Worm (Caenorhabditis elegans) whole organism, young adult: Measurements from ENCODE around the gene spp-26.

Experiments
- C17E4.6 ChIP-seq: fragments of 200-800 bp; sonication (Bioruptor generic); IDR thresholded peaks from 2 replicates; pipeline ENCODE4 v1.3.6; 2022; ENCODE audit warnings: missing genetic modification reagents, missing genetic modification characterization, missing compliant biosample characterization
- D2030.7 ChIP-seq: fragments of 200-800 bp; sonication (Bioruptor generic); IDR thresholded peaks from 2 replicates; pipeline ENCODE4 v1.3.6; 2022; ENCODE audit warnings: missing genetic modification reagents, missing genetic modification characterization, missing compliant biosample characterization
- F49E8.2 ChIP-seq: sonication (generic microtip); optimal IDR thresholded peaks from 3 replicates; lab custom pipeline; 2017; ENCODE audit warnings: missing genetic modification characterization, mild to moderate bottlenecking, missing compliant biosample characterization, antibody characterized with exemption, moderate library complexity; ENCODE audit not compliant: insufficient read depth
- F57A8.1 ChIP-seq: fragments of 200-800 bp; sonication (Bioruptor generic); optimal IDR thresholded peaks from 2 replicates; lab custom pipeline; 2018; ENCODE audit warnings: mild to moderate bottlenecking, missing genetic modification characterization, moderate library complexity, missing compliant biosample characterization
- F57C9.4 ChIP-seq: sonication (generic microtip); optimal IDR thresholded peaks from 2 replicates; lab custom pipeline; 2017; ENCODE audit warnings: mild to moderate bottlenecking, missing genetic modification characterization, missing compliant biosample characterization
- K12H6.12 ChIP-seq: fragments of 200-800 bp; sonication (Bioruptor generic); optimal IDR thresholded peaks from 2 replicates; lab custom pipeline; 2018; ENCODE audit warnings: mild to moderate bottlenecking, missing genetic modification characterization, missing compliant biosample characterization
- T07F8.4 ChIP-seq: sonication (generic microtip); optimal IDR thresholded peaks from 2 replicates; lab custom pipeline; 2016; ENCODE audit warnings: mild to moderate bottlenecking, missing genetic modification characterization, moderate library complexity, missing compliant biosample characterization
- Y53F4B.3 ChIP-seq: fragments of 200-800 bp; sonication (Bioruptor generic); IDR thresholded peaks from 2 replicates; pipeline ENCODE4 v1.3.6; 2022; ENCODE audit warnings: missing genetic modification reagents, missing genetic modification characterization, missing compliant biosample characterization
- Y79H2A.3 ChIP-seq: fragments of 200-800 bp; sonication (Bioruptor generic); conservative IDR thresholded peaks from 2 replicates; pipeline ENCODE4 v1.3.6; 2022; ENCODE audit warnings: missing genetic modification reagents, missing genetic modification characterization, missing compliant biosample characterization
- ZK185.1 ChIP-seq: sonication (generic microtip); optimal IDR thresholded peaks from 2 replicates; lab custom pipeline; 2016; ENCODE audit warnings: mild to moderate bottlenecking, missing genetic modification characterization, missing compliant biosample characterization; ENCODE audit not compliant: poor library complexity, severe bottlenecking
- akir-1 ChIP-seq: fragments of 200-800 bp; sonication (Bioruptor generic); optimal IDR thresholded peaks from 2 replicates; lab custom pipeline; 2018; ENCODE audit warnings: mild to moderate bottlenecking, missing genetic modification characterization, moderate library complexity, missing compliant biosample characterization
- ama-1 ChIP-seq, 3 experiments: fragments of 150-350 bp in 1 of 3; sonication (generic microtip) in 2 of 3; optimal IDR thresholded peaks; 2 replicates each; lab custom pipeline; 2014 to 2018; ENCODE audit warnings: missing biosample characterization in 2 of 3, missing genetic modification characterization in 2 of 3, missing genetic modification reagents in 2 of 3
- atf-7 ChIP-seq: sonication (generic microtip); optimal IDR thresholded peaks from 2 replicates; lab custom pipeline; 2017; ENCODE audit warnings: mild to moderate bottlenecking, missing genetic modification characterization, missing compliant biosample characterization
- attf-3 ChIP-seq: fragments of 200-800 bp; sonication (Bioruptor generic); conservative IDR thresholded peaks from 2 replicates; pipeline ENCODE4 v1.3.6; 2022; ENCODE audit warnings: missing genetic modification reagents, missing genetic modification characterization, missing compliant biosample characterization
- attf-5 ChIP-seq: fragments of 200-800 bp; sonication (Bioruptor generic); optimal IDR thresholded peaks from 2 replicates; lab custom pipeline; 2018; ENCODE audit warnings: mild to moderate bottlenecking, missing genetic modification characterization, missing compliant biosample characterization
- attf-6 ChIP-seq: fragments of 200-800 bp; sonication (Bioruptor generic); IDR thresholded peaks from 2 replicates; pipeline ENCODE4 v1.3.6; 2022; ENCODE audit warnings: missing genetic modification reagents, missing genetic modification characterization, missing compliant biosample characterization
- bed-2 ChIP-seq: fragments of 200-800 bp; sonication (Bioruptor generic); IDR thresholded peaks from 2 replicates; pipeline ENCODE4 v1.3.6; 2022; ENCODE audit warnings: missing genetic modification reagents, missing genetic modification characterization, missing compliant biosample characterization
- cebp-2 ChIP-seq: fragments of 200-800 bp; sonication (Bioruptor generic); IDR thresholded peaks from 2 replicates; pipeline ENCODE4 v1.3.6; 2022; ENCODE audit warnings: missing genetic modification characterization, missing compliant biosample characterization
- ceh-27 ChIP-seq: fragments of 200-800 bp; sonication (Bioruptor generic); optimal IDR thresholded peaks from 2 replicates; lab custom pipeline; 2018; ENCODE audit warnings: mild to moderate bottlenecking, missing genetic modification characterization, moderate library complexity, missing compliant biosample characterization
- die-1 ChIP-seq: sonication (generic microtip); optimal IDR thresholded peaks from 2 replicates; lab custom pipeline; 2016; ENCODE audit warnings: missing genotype, mild to moderate bottlenecking, missing genetic modification characterization, missing compliant biosample characterization
- dox-1 ChIP-seq: fragments of 200-800 bp; sonication (Bioruptor generic); IDR thresholded peaks from 2 replicates; pipeline ENCODE4 v1.3.6; 2022; ENCODE audit warnings: missing genetic modification reagents, missing genetic modification characterization, missing compliant biosample characterization
- dpl-1 ChIP-seq: fragments of 150-350 bp; optimal IDR thresholded peaks from 2 replicates; lab custom pipeline; 2014; ENCODE audit warnings: missing biosample characterization, missing genetic modification reagents, missing genetic modification characterization
- fkh-3 ChIP-seq: sonication (generic microtip); optimal IDR thresholded peaks from 2 replicates; lab custom pipeline; 2016; ENCODE audit warnings: mild to moderate bottlenecking, missing genetic modification characterization, missing compliant biosample characterization
- lag-1 ChIP-seq: fragments of 200-800 bp; sonication (Bioruptor generic); IDR thresholded peaks from 2 replicates; pipeline ENCODE4 v1.3.6; 2022; ENCODE audit warnings: missing genetic modification reagents, missing genetic modification characterization, missing compliant biosample characterization
- let-526 ChIP-seq: fragments of 200-800 bp; sonication (Bioruptor generic); IDR thresholded peaks from 2 replicates; pipeline ENCODE4 v1.3.6; 2022; ENCODE audit warnings: missing genetic modification reagents, missing genetic modification characterization, missing compliant biosample characterization
- let-607 ChIP-seq, 2 experiments: fragments of 200-800 bp in 1 of 2; sonication (Bioruptor generic) in 1 of 2; sonication (generic microtip) in 1 of 2; optimal IDR thresholded peaks; 2 replicates each; lab custom pipeline; 2016 to 2018; ENCODE audit warnings: mild to moderate bottlenecking in 2 of 2, missing compliant biosample characterization in 2 of 2, missing genetic modification characterization in 2 of 2, moderate library complexity in 2 of 2, missing genotype in 1 of 2
- lin-35 ChIP-seq, 3 experiments: fragments of 150-350 bp in 2 of 3; sonication (generic microtip) in 1 of 3; optimal IDR thresholded peaks; 2 replicates each; lab custom pipeline; 2014 to 2018; ENCODE audit warnings: missing biosample characterization in 3 of 3, missing genetic modification characterization in 3 of 3, missing genetic modification reagents in 3 of 3
- lin-40 ChIP-seq: sonication (generic microtip); optimal IDR thresholded peaks from 2 replicates; lab custom pipeline; 2016; ENCODE audit warnings: missing genetic modification characterization, mild to moderate bottlenecking, missing compliant biosample characterization, missing genotype, missing genetic modification reagents
- lir-1 ChIP-seq: fragments of 200-800 bp; sonication (Bioruptor generic); conservative IDR thresholded peaks from 2 replicates; pipeline ENCODE4 v1.3.6; 2022; ENCODE audit warnings: missing genetic modification reagents, missing genetic modification characterization, missing compliant biosample characterization
- madf-8 ChIP-seq: fragments of 200-800 bp; sonication (Bioruptor generic); conservative IDR thresholded peaks from 2 replicates; pipeline ENCODE4 v1.3.6; 2022; ENCODE audit warnings: missing genetic modification reagents, missing genetic modification characterization, missing compliant biosample characterization
- mcd-1 ChIP-seq: fragments of 200-800 bp; sonication (Bioruptor generic); IDR thresholded peaks from 2 replicates; pipeline ENCODE4 v1.3.6; 2022; ENCODE audit warnings: missing genetic modification reagents, missing genetic modification characterization, missing compliant biosample characterization
- mel-28 ChIP-seq: sonication (generic microtip); optimal IDR thresholded peaks from 2 replicates; lab custom pipeline; 2016; ENCODE audit warnings: borderline replicate concordance, mild to moderate bottlenecking, missing genetic modification characterization, missing compliant biosample characterization
- nhr-120 ChIP-seq: fragments of 200-800 bp; sonication (Bioruptor generic); IDR thresholded peaks from 2 replicates; pipeline ENCODE4 v1.3.6; 2022; ENCODE audit warnings: missing genetic modification characterization, missing compliant biosample characterization
- nhr-80 ChIP-seq: sonication (generic microtip); optimal IDR thresholded peaks from 2 replicates; lab custom pipeline; 2016; ENCODE audit warnings: missing genetic modification characterization, missing compliant biosample characterization
- repo-1 ChIP-seq: sonication (generic microtip); optimal IDR thresholded peaks from 2 replicates; lab custom pipeline; 2017; ENCODE audit warnings: mild to moderate bottlenecking, missing genetic modification characterization, missing compliant biosample characterization
- somi-1 ChIP-seq: fragments of 200-800 bp; sonication (Bioruptor generic); optimal IDR thresholded peaks from 2 replicates; lab custom pipeline; 2018; ENCODE audit warnings: mild to moderate bottlenecking, missing genetic modification characterization, missing compliant biosample characterization
- tbp1 ChIP-seq: fragments of 200-800 bp; sonication (Bioruptor generic); optimal IDR thresholded peaks from 2 replicates; lab custom pipeline; 2018; ENCODE audit warnings: mild to moderate bottlenecking, missing genetic modification characterization, missing compliant biosample characterization
- unc-130 ChIP-seq: sonication (generic microtip); optimal IDR thresholded peaks from 2 replicates; lab custom pipeline; 2016; ENCODE audit warnings: missing genetic modification reagents, missing genetic modification characterization, missing compliant biosample characterization
- zfh-2 ChIP-seq: fragments of 200-800 bp; sonication (Bioruptor generic); conservative IDR thresholded peaks from 2 replicates; pipeline ENCODE4 v1.3.6; 2022; ENCODE audit warnings: missing genetic modification reagents, missing genetic modification characterization, missing compliant biosample characterization
- ztf-18 ChIP-seq: sonication (generic microtip); optimal IDR thresholded peaks from 2 replicates; lab custom pipeline; 2016; ENCODE audit warnings: missing genotype, mild to moderate bottlenecking, missing genetic modification characterization, missing compliant biosample characterization
- ztf-28 ChIP-seq: fragments of 200-800 bp; sonication (Bioruptor generic); IDR thresholded peaks from 2 replicates; pipeline ENCODE4 v1.3.6; 2022; ENCODE audit warnings: missing genetic modification reagents, missing genetic modification characterization, missing compliant biosample characterization
- ztf-6 ChIP-seq: fragments of 200-800 bp; sonication (Bioruptor generic); IDR thresholded peaks from 2 replicates; pipeline ENCODE4 v1.3.6; 2022; ENCODE audit warnings: missing genetic modification reagents, missing genetic modification characterization, missing compliant biosample characterization

The spp-26 gene

DNA sequence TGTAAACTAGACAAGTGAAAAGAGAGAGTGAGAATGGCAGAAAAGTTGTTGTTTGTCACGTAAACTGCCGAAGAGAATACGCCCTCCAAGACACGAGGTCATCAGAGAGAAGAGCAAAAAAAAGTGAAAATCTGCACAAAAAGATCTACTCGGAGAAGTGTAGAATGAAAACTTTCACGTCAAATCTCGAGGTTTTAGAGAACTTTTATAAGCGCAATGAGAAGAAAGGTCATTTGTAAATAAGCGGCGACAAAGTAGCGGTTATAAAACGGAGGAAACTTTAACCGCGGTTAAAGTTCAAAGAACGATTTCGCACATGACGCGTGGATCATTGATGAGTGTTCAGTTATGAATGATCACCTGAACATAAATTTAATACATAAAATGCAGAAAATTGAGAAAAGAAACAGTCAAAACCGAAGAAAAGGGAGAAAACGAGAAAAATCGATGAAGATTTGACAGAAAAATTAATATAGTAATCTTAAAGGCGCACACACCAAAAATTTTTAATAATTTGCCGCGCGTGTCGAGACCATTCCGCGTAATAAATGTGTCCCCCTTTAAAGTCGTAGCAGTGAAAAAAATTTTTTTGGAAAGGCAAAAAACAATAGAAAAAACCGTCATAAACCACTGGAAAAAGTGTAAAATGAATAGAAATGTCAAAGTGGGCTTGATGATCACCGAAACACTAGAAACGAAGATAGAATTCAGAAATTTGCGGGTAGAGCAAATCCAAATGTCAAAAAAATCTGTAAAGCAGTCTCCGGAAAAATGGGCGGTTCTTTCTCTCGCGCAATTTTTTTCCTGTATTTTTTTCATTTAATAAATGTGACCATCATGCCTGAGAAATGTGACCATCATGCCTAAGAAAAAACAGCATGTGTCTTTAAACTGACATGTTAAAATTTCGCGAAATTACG is 41.4 kb downstream of the spp-26 start (continued):
- TF ChIP-seq lin-35 (GFP tag; optimal IDR thresholded peaks at IDR 0.05; lab: Kevin White, UChicago) = no peak
- no peak for TF ChIP-seq dox-1 (GFP tag; lab: Robert Waterston, UW)
- TF ChIP-seq attf-6 = no peak

DNA sequence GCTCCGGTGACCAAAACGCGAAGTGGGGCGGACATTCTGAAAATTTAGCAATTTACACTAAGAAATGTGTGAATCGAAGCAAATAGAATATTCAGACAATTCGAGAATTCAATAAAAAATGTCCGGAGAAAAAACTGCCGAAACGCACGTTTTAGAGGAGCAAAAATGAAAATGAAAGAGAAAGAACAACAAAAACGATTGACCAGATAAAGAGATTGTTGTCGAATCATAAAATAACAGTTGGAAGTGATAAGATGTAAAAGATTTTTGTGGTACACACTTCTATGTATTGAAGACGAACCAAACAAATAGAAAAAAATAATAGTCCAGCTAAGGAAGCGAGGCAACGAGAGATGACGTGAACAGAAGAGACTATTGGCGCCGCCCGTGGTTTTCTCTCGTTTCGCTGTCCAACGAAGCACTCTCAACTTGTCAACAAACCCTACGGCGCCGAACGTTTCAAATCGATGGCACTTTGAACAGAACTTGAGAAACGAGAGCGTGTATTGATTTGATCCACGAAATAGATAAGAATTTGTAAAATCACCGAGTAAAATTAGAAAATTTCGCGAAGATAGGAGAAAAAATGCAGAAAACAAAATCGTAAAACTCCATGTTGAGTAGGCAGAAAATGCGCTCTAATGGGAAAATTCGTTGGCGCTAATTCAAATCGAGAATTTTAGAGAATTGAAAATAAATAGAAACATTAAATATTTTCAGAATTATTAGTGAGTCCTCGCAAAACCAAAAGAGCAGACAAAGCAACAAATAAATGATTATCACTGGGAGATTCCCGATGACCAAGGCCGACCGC is 42.3 kb downstream of the spp-26 start, which contains the start of gene mdh-1:
Gene mdh-1, minus strand, starts transcription at position 36 of the 814 bp plus-strand sequence.
- no peak for TF ChIP-seq Y53F4B.3
- no peak for TF ChIP-seq lag-1
- TF ChIP-seq mcd-1 = peak; percentile 44; the same call in 1 of the 2 replicates
- TF ChIP-seq ztf-18 (tag; lab: Kevin White, UChicago) = no peak
- TF ChIP-seq ztf-28 = no peak
- TF ChIP-seq cebp-2 (GFP tag; lab: Robert Waterston, UW) = no peak
- TF ChIP-seq bed-2 (GFP tag; lab: Robert Waterston, UW) = no peak
- TF ChIP-seq ama-1 (optimal IDR thresholded peaks at IDR 0.05; lab: Kevin White, UChicago) = peak; percentile 44
- TF ChIP-seq ama-1 (GFP tag; optimal IDR thresholded peaks at IDR 0.05; lab: Kevin White, UChicago) = no peak
- peak in 1 of 2 experiments; percentile 24 for TF ChIP-seq let-607 (tag; optimal IDR thresholded peaks at IDR 0.05; lab: Kevin White, UChicago)
- TF ChIP-seq mel-28 (tag; lab: Kevin White, UChicago) = no peak
- TF ChIP-seq dox-1 (GFP tag; lab: Robert Waterston, UW) = 0 out of 2 replicates have a peak, but pooled peaks have one; percentile 10
- no peak for TF ChIP-seq Y79H2A.3 (GFP tag; lab: Robert Waterston, UW)
- no peak for TF ChIP-seq unc-130 (GFP tag; lab: Kevin White, UChicago)
- no peak for TF ChIP-seq madf-8 (GFP tag; lab: Robert Waterston, UW)
- TF ChIP-seq zfh-2 (GFP tag; lab: Robert Waterston, UW) = no peak
- TF ChIP-seq nhr-80 (tag; lab: Kevin White, UChicago) = peak; percentile 60
- no peak for TF ChIP-seq lin-40
- no peak for TF ChIP-seq C17E4.6
- TF ChIP-seq ceh-27 (GFP tag; lab: Kevin White, UChicago) = peak; percentile 26
- TF ChIP-seq let-526 (GFP tag; lab: Robert Waterston, UW) = peak; percentile 49; the same call in 1 of the 2 replicates
- no peak for TF ChIP-seq F57C9.4 (tag; lab: Kevin White, UChicago)
- no peak for TF ChIP-seq T07F8.4
- no peak for TF ChIP-seq tbp1 (GFP tag; lab: Kevin White, UChicago)
- no peak for TF ChIP-seq lir-1
- peak; percentile 4 for TF ChIP-seq K12H6.12
- no peak for TF ChIP-seq nhr-120
- TF ChIP-seq D2030.7 (GFP tag; lab: Robert Waterston, UW) = 0 out of 2 replicates have a peak, but pooled peaks have one; percentile 17
- peak; percentile 8 for TF ChIP-seq attf-5
- no peak for TF ChIP-seq atf-7
- no peak for TF ChIP-seq somi-1 (GFP tag; lab: Kevin White, UChicago)
- no peak for TF ChIP-seq akir-1 (GFP tag; lab: Kevin White, UChicago)
- peak; percentile 4 for TF ChIP-seq ZK185.1
- TF ChIP-seq fkh-3 = no peak
- TF ChIP-seq dpl-1 (GFP tag; lab: Kevin White, UChicago) = no peak
- no peak for TF ChIP-seq attf-6
- no peak for TF ChIP-seq ztf-6 (GFP tag; lab: Robert Waterston, UW)
- TF ChIP-seq attf-3 (GFP tag; lab: Robert Waterston, UW) = no peak
- no peak for TF ChIP-seq F49E8.2 (tag; lab: Kevin White, UChicago)
- TF ChIP-seq repo-1 (tag; lab: Kevin White, UChicago) = no peak
- no peak for TF ChIP-seq F57A8.1 (GFP tag; lab: Kevin White, UChicago)
- no peak for TF ChIP-seq die-1 (tag; lab: Kevin White, UChicago)
